Worm (Caenorhabditis elegans) whole organism, L3 larva: ENCODE data around the gene lgc-44.

Experiments used
- aly-2 ChIP-seq: fragments of 150-350 bp; optimal IDR thresholded peaks from 2 replicates; lab custom pipeline; 2014; ENCODE audit warnings: missing biosample characterization, missing genetic modification characterization
- elt-1 ChIP-seq: fragments of 150-350 bp; optimal IDR thresholded peaks from 2 replicates; lab custom pipeline; 2014; ENCODE audit warnings: missing biosample characterization, missing genetic modification characterization
- lin-39 ChIP-seq: fragments of 150-350 bp; optimal IDR thresholded peaks from 2 replicates; lab custom pipeline; 2018; ENCODE audit warnings: missing biosample characterization, missing genetic modification reagents, missing genetic modification characterization
- lsy-12 ChIP-seq: sonication (generic microtip); optimal IDR thresholded peaks from 2 replicates; lab custom pipeline; 2016; ENCODE audit warnings: mild to moderate bottlenecking, missing genetic modification characterization, missing compliant biosample characterization
- nhr-28 ChIP-seq: fragments of 150-350 bp; optimal IDR thresholded peaks from 2 replicates; lab custom pipeline; 2014; ENCODE audit warnings: missing biosample characterization, missing genetic modification characterization
- nhr-77 ChIP-seq: fragments of 150-350 bp; optimal IDR thresholded peaks from 2 replicates; lab custom pipeline; 2014; ENCODE audit warnings: missing biosample characterization, missing genetic modification characterization
- unc-39 ChIP-seq: sonication (generic microtip); optimal IDR thresholded peaks from 4 replicates; lab custom pipeline; 2017; ENCODE audit warnings: missing biosample characterization, missing genetic modification characterization
- unc-62 ChIP-seq: fragments of 150-350 bp; sonication (generic microtip); optimal IDR thresholded peaks from 4 replicates; lab custom pipeline; 2014; ENCODE audit warnings: missing biosample characterization, missing genetic modification reagents, missing genetic modification characterization
- zag-1 ChIP-seq: fragments of 150-350 bp; optimal IDR thresholded peaks from 2 replicates; lab custom pipeline; 2014; ENCODE audit warnings: missing biosample characterization, missing genetic modification characterization
- ztf-11 ChIP-seq: fragments of 150-350 bp; optimal IDR thresholded peaks from 2 replicates; lab custom pipeline; 2014; ENCODE audit warnings: missing biosample characterization, missing genetic modification characterization

ce11 chrV:11656469-11656868, 15.9 kb downstream of the lgc-44 start:
- TF ChIP-seq nhr-28 (tag; lab: Kevin White, UChicago) (no peak), aly-2 (no peak), ztf-11 (no peak), nhr-77 (tag; lab: Kevin White, UChicago) (no peak), lsy-12 (tag; lab: Kevin White, UChicago) (no peak), unc-39 (tag; lab: Kevin White, UChicago) (no peak), elt-1 (tag; lab: Kevin White, UChicago) (no peak), unc-62 (no peak), zag-1 (tag; lab: Kevin White, UChicago) (no peak), lin-39 (no peak)
